Worm (Caenorhabditis elegans) whole organism, young adult: ENCODE measurements around the gene nlp-1.

Experiments
- F39B2.1 ChIP-seq: fragments of 200-800 bp; sonication (Bioruptor generic); IDR thresholded peaks from 2 replicates; pipeline ENCODE4 v1.3.6; 2022; ENCODE audit warnings: missing genetic modification reagents, missing genetic modification characterization, missing compliant biosample characterization
- K11D2.4 ChIP-seq: fragments of 200-800 bp; sonication (Bioruptor generic); IDR thresholded peaks from 2 replicates; pipeline ENCODE4 v1.3.6; 2022; ENCODE audit warnings: missing genetic modification reagents, missing genetic modification characterization, missing compliant biosample characterization
- Y67H2A.10 ChIP-seq: fragments of 200-800 bp; sonication (Bioruptor generic); conservative IDR thresholded peaks from 2 replicates; pipeline ENCODE4 v1.3.6; 2022; ENCODE audit warnings: missing genetic modification reagents, missing genetic modification characterization, missing compliant biosample characterization
- hrde-1 ChIP-seq: sonication (generic microtip); optimal IDR thresholded peaks from 2 replicates; lab custom pipeline; 2016; ENCODE audit warnings: missing genetic modification characterization, mild to moderate bottlenecking, missing compliant biosample characterization, moderate library complexity, missing genotype, missing genetic modification reagents, borderline replicate concordance
- lin-35 ChIP-seq, 3 experiments: fragments of 150-350 bp in 2 of 3; sonication (generic microtip) in 1 of 3; optimal IDR thresholded peaks; 2 replicates each; lab custom pipeline; 2014 to 2018; ENCODE audit warnings: missing biosample characterization in 3 of 3, missing genetic modification characterization in 3 of 3, missing genetic modification reagents in 3 of 3
- lin-40 ChIP-seq: sonication (generic microtip); optimal IDR thresholded peaks from 2 replicates; lab custom pipeline; 2016; ENCODE audit warnings: missing genetic modification characterization, mild to moderate bottlenecking, missing compliant biosample characterization, missing genotype, missing genetic modification reagents
- mcd-1 ChIP-seq: fragments of 200-800 bp; sonication (Bioruptor generic); IDR thresholded peaks from 2 replicates; pipeline ENCODE4 v1.3.6; 2022; ENCODE audit warnings: missing genetic modification reagents, missing genetic modification characterization, missing compliant biosample characterization
- nfyb-1 ChIP-seq: fragments of 200-800 bp; sonication (Bioruptor generic); IDR thresholded peaks from 2 replicates; pipeline ENCODE4 v1.3.6; 2022; ENCODE audit warnings: missing genetic modification reagents, missing genetic modification characterization, missing compliant biosample characterization
- snpc-4 ChIP-seq, 5 experiments: fragments of 150-350 bp in 1 of 5; sonication (generic microtip) in 4 of 5; optimal IDR thresholded peaks; 2 replicates each; lab custom pipeline; 2014 to 2018; ENCODE audit warnings: missing genetic modification characterization in 5 of 5, missing biosample characterization in 3 of 5, antibody characterized with exemption in 2 of 5, mild to moderate bottlenecking in 2 of 5, missing compliant biosample characterization in 2 of 5, missing genotype in 2 of 5, moderate library complexity in 2 of 5, missing genetic modification reagents in 1 of 5
- tbp1 ChIP-seq: fragments of 200-800 bp; sonication (Bioruptor generic); optimal IDR thresholded peaks from 2 replicates; lab custom pipeline; 2018; ENCODE audit warnings: mild to moderate bottlenecking, missing genetic modification characterization, missing compliant biosample characterization
- tbx-9 ChIP-seq: sonication (generic microtip); optimal IDR thresholded peaks from 2 replicates; lab custom pipeline; 2016; ENCODE audit warnings: borderline replicate concordance, missing genetic modification characterization, inconsistent platforms, missing compliant biosample characterization

DNA sequence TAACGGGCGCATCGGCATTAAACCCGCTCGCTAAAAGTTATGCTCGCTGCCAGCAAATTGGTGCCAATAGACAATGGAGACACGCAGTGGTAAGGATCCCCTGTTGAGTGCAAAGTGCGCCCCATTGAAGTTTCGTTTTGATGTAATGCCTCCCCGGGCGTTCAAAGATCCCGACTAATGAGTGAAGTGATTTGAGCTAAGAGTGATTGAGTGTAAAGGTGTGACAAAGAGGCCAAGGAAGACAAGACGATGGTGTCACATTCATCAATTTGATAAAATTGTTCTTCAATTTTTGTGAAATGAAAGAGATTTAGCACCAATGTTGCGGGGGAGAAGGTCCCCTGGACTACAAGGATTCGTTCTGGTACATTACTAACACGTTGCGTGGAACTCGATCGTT is 44.3 kb upstream of the nlp-1 start:
- TF ChIP-seq snpc-4 (GFP tag; optimal IDR thresholded peaks at IDR 0.05; lab: Kevin White, UChicago), result no peak
- no peak for TF ChIP-seq snpc-4 (tag; optimal IDR thresholded peaks at IDR 0.05; lab: Kevin White, UChicago)
- no peak for TF ChIP-seq tbx-9
- TF ChIP-seq lin-35 (GFP tag; optimal IDR thresholded peaks at IDR 0.05; lab: Kevin White, UChicago), result no peak
- no peak for TF ChIP-seq K11D2.4
- TF ChIP-seq hrde-1 (tag; lab: Kevin White, UChicago), result no peak
- no peak for TF ChIP-seq tbp1 (GFP tag; lab: Kevin White, UChicago)
- TF ChIP-seq Y67H2A.10 (GFP tag; lab: Robert Waterston, UW), result no peak
- TF ChIP-seq nfyb-1 (GFP tag; lab: Robert Waterston, UW), result no peak
- no peak for TF ChIP-seq F39B2.1 (GFP tag; lab: Robert Waterston, UW)
- TF ChIP-seq mcd-1 (GFP tag; lab: Robert Waterston, UW), result no peak
- TF ChIP-seq lin-40 (tag; lab: Kevin White, UChicago), result no peak
